Fruit fly (Drosophila melanogaster): ENCODE results near the gene Cdlc2.

DNA sequence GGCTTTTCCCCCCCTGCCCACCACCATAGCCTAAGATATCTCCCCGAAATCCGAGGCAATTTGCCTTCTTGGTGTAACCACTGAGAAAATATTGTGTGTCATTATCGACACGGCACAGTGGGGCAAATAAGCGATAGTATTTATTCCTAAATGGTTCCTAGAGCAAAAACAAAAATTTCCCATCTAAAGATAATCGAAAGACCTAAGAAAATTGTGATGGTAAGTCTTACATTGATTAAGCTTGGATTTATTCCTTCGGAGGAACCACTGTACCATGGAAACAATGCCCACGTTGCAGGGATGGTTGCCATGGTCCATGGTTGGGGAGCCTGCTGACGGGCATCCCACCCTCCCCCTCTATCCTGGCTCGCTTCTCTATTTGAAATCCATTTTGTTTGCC lies 27.8 kb upstream of the Cdlc2 start:
- TF ChIP-seq Pif1B (GFP tag; optimal IDR thresholded peaks at IDR 0.05) (no peak), CG10348 (GFP tag; IDR thresholded peaks at IDR 0.05) (no peak), EcR (GFP tag; optimal IDR thresholded peaks at IDR 0.05) (no peak), CG17806 (tag; optimal IDR thresholded peaks at IDR 0.05) (no peak), CG14655 (GFP tag; optimal IDR thresholded peaks at IDR 0.05) (no peak), CG8301 (tag; optimal IDR thresholded peaks at IDR 0.05) (no peak), CG9948 (tag; optimal IDR thresholded peaks at IDR 0.05) (no peak), fd96Ca (GFP tag; IDR thresholded peaks at IDR 0.05) (no peak), CG12605 (GFP tag; IDR thresholded peaks at IDR 0.05) (no peak), gl (tag; optimal IDR thresholded peaks at IDR 0.05) (no peak)

All from whole organism, pupa.